Worm (Caenorhabditis elegans): ENCODE results near the gene K12H4.7.
A peak's percentile ranks its signal among the peaks of the same experiment; 100 is the strongest.

K12H4.7 gene

DNA sequence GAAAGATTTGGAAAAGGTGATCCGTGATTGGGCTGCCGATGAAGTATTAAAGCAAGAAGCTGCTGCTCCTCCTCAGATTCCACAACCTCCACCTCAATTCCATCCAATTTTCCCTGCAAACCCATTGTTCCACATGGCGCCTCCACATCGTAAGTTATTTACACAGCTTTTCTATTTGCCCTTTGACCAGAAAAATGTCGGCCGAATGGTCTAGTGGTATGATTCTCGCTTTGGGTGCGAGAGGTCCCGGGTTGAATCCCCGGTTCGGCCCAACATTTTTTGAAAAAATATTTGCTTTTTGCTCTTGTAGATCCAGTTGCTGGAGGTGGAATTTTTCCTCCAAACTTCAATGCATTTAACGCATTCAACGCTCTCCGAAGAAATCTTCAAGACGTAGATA is 18.3 kb upstream of the K12H4.7 start (continued):
- TF ChIP-seq lin-1 (GFP tag; IDR thresholded peaks at IDR 0.05) = no peak
- TF ChIP-seq daf-19 (GFP tag; conservative IDR thresholded peaks at IDR 0.05) = no peak
- peak; percentile 50; the same call in 1 of the 2 replicates for TF ChIP-seq lim-7 (GFP tag; IDR thresholded peaks at IDR 0.05)
- no peak for TF ChIP-seq snpc-1.2 (GFP tag; IDR thresholded peaks at IDR 0.05)
- TF ChIP-seq egl-27 (tag; optimal IDR thresholded peaks at IDR 0.05) = no peak
- no peak for TF ChIP-seq hmg-1.1 (GFP tag; IDR thresholded peaks at IDR 0.05)
- TF ChIP-seq R02D3.7 (tag; optimal IDR thresholded peaks at IDR 0.05) = no peak
- TF ChIP-seq daf-12 (tag; optimal IDR thresholded peaks at IDR 0.05) = no peak
- TF ChIP-seq zfp-2 (tag; optimal IDR thresholded peaks at IDR 0.05) = no peak
- no peak for TF ChIP-seq unc-130 (GFP tag; optimal IDR thresholded peaks at IDR 0.05)
- no peak for TF ChIP-seq nhr-28 (tag; optimal IDR thresholded peaks at IDR 0.05)
- TF ChIP-seq dve-1 (tag; optimal IDR thresholded peaks at IDR 0.05; ENCODE audit: insufficient read depth) = no peak
- TF ChIP-seq nhr-102 (tag; optimal IDR thresholded peaks at IDR 0.05) = no peak
- TF ChIP-seq ztf-7 (tag; optimal IDR thresholded peaks at IDR 0.05) = no peak
- no peak for TF ChIP-seq lsy-2 (tag; optimal IDR thresholded peaks at IDR 0.05)
- no peak for TF ChIP-seq aly-2 (tag; optimal IDR thresholded peaks at IDR 0.05)
- 0 out of 2 replicates have a peak, but pooled peaks have one; percentile 23 for TF ChIP-seq arid-1 (GFP tag; conservative IDR thresholded peaks at IDR 0.05)
- TF ChIP-seq zip-2 (tag; optimal IDR thresholded peaks at IDR 0.05) = no peak
- TF ChIP-seq ces-1 (GFP tag; optimal IDR thresholded peaks at IDR 0.05) = no peak
- TF ChIP-seq zfp-3 (GFP tag; conservative IDR thresholded peaks at IDR 0.05) = no peak
- TF ChIP-seq F49E8.2 (tag; optimal IDR thresholded peaks at IDR 0.05; ENCODE audit: borderline replicate concordance) = no peak
- no peak for TF ChIP-seq pqm-1 (tag; optimal IDR thresholded peaks at IDR 0.05)
- no peak for TF ChIP-seq mep-1 (tag; optimal IDR thresholded peaks at IDR 0.05)
- TF ChIP-seq nhr-6 (tag; optimal IDR thresholded peaks at IDR 0.05) = no peak
- TF ChIP-seq rbr-2 (tag; optimal IDR thresholded peaks at IDR 0.05) = no peak
- TF ChIP-seq dmd-8 (GFP tag; IDR thresholded peaks at IDR 0.05) = 0 out of 2 replicates have a peak, but pooled peaks have one; percentile 57
- TF ChIP-seq nhr-48 (tag; optimal IDR thresholded peaks at IDR 0.05) = no peak
- TF ChIP-seq saeg-2 (GFP tag; IDR thresholded peaks at IDR 0.05) = no peak
- TF ChIP-seq zip-11 (GFP tag; IDR thresholded peaks at IDR 0.05) = no peak
- no peak for TF ChIP-seq nhr-41 (GFP tag; IDR thresholded peaks at IDR 0.05)
- no peak for TF ChIP-seq T20F7.1 (GFP tag; optimal IDR thresholded peaks at IDR 0.05)
- no peak for TF ChIP-seq tra-1 (GFP tag; IDR thresholded peaks at IDR 0.05)
- no peak for TF ChIP-seq ceh-62 (tag; optimal IDR thresholded peaks at IDR 0.05)
- TF ChIP-seq ztf-11 (tag; optimal IDR thresholded peaks at IDR 0.05) = no peak
- TF ChIP-seq aha-1 (tag) = no peak
- TF ChIP-seq duxl-1 (tag; optimal IDR thresholded peaks at IDR 0.05; ENCODE audit: poor library complexity) = peak; percentile 14
- TF ChIP-seq nhr-111 (GFP tag; optimal IDR thresholded peaks at IDR 0.05) = no peak
- TF ChIP-seq madf-5 (GFP tag; IDR thresholded peaks at IDR 0.05) = 0 out of 4 replicates have a peak, but pooled peaks have one; percentile 10 to 15
- no peak for TF ChIP-seq Y75B8A.6 (GFP tag; IDR thresholded peaks at IDR 0.05)
- TF ChIP-seq D1046.2 (GFP tag; IDR thresholded peaks at IDR 0.05) = 0 out of 2 replicates have a peak, but pooled peaks have one; percentile 53
- TF ChIP-seq skn-1 (tag; optimal IDR thresholded peaks at IDR 0.05) = no peak
- no peak for TF ChIP-seq mdt-29 (GFP tag; IDR thresholded peaks at IDR 0.05)
- no peak for TF ChIP-seq attf-4 (tag; optimal IDR thresholded peaks at IDR 0.05)
- TF ChIP-seq ceh-44 (GFP tag; IDR thresholded peaks at IDR 0.05) = no peak
- TF ChIP-seq gei-8 (GFP tag; optimal IDR thresholded peaks at IDR 0.05) = no peak
- no peak for TF ChIP-seq ctbp-1 (GFP tag; IDR thresholded peaks at IDR 0.05)
- no peak for TF ChIP-seq lin-39 (tag; optimal IDR thresholded peaks at IDR 0.05)
- no peak for TF ChIP-seq Y5F2A.4 (GFP tag; optimal IDR thresholded peaks at IDR 0.05)
- no peak for TF ChIP-seq T26A8.4 (GFP tag; IDR thresholded peaks at IDR 0.05)
- TF ChIP-seq spr-1 (tag; optimal IDR thresholded peaks at IDR 0.05) = no peak
- no peak for TF ChIP-seq lin-29 (GFP tag; IDR thresholded peaks at IDR 0.05)
- no peak for TF ChIP-seq ceh-82 (tag; optimal IDR thresholded peaks at IDR 0.05)
- TF ChIP-seq nhr-76 (tag; optimal IDR thresholded peaks at IDR 0.05) = no peak

All from whole organism, L4 larva.